Worm (Caenorhabditis elegans) whole organism, L3 larva: Measurements from ENCODE around the gene idpp-9.

Experiments
- ZK546.5 ChIP-seq: sonication (generic microtip); optimal IDR thresholded peaks from 2 replicates; lab custom pipeline; 2017; ENCODE audit warnings: missing biosample characterization, missing genetic modification characterization
- ama-1 ChIP-seq: fragments of 150-350 bp; optimal IDR thresholded peaks from 2 replicates; lab custom pipeline; 2018
- ceh-82 ChIP-seq: fragments of 150-350 bp; optimal IDR thresholded peaks from 2 replicates; lab custom pipeline; 2014; ENCODE audit warnings: missing biosample characterization, missing genetic modification characterization
- daf-12 ChIP-seq: fragments of 150-350 bp; optimal IDR thresholded peaks from 2 replicates; lab custom pipeline; 2014; ENCODE audit warnings: missing biosample characterization, missing genetic modification reagents, missing genetic modification characterization
- eor-1 ChIP-seq, 2 experiments: fragments of 150-350 bp; optimal IDR thresholded peaks; 2 replicates each; lab custom pipeline; 2014 to 2018; ENCODE audit warnings: missing biosample characterization in 2 of 2, missing genetic modification characterization in 2 of 2
- fkh-10 ChIP-seq: sonication (generic microtip); optimal IDR thresholded peaks from 2 replicates; lab custom pipeline; 2017; ENCODE audit warnings: missing biosample characterization, missing genetic modification reagents, missing genetic modification characterization
- fkh-2 ChIP-seq: fragments of 150-350 bp; optimal IDR thresholded peaks from 2 replicates; lab custom pipeline; 2014; ENCODE audit warnings: missing biosample characterization, missing genetic modification reagents, missing genetic modification characterization
- hmg-11 ChIP-seq: sonication (generic microtip); optimal IDR thresholded peaks from 2 replicates; lab custom pipeline; 2016; ENCODE audit warnings: missing genetic modification characterization, missing compliant biosample characterization
- nfya-1 ChIP-seq: sonication (generic microtip); optimal IDR thresholded peaks from 2 replicates; lab custom pipeline; 2017; ENCODE audit warnings: missing genetic modification characterization, mild to moderate bottlenecking, missing compliant biosample characterization, antibody characterized with exemption, moderate library complexity; ENCODE audit not compliant: insufficient read depth
- nhr-11 ChIP-seq: fragments of 150-350 bp; optimal IDR thresholded peaks from 2 replicates; lab custom pipeline; 2014; ENCODE audit warnings: missing biosample characterization, missing genetic modification characterization
- nhr-12 ChIP-seq: fragments of 150-350 bp; optimal IDR thresholded peaks from 2 replicates; lab custom pipeline; 2014; ENCODE audit warnings: missing biosample characterization, missing genetic modification characterization
- nhr-25 ChIP-seq: sonication (generic microtip); optimal IDR thresholded peaks from 2 replicates; lab custom pipeline; 2017; ENCODE audit warnings: missing biosample characterization, missing genetic modification characterization
- nhr-28 ChIP-seq: fragments of 150-350 bp; optimal IDR thresholded peaks from 2 replicates; lab custom pipeline; 2014; ENCODE audit warnings: missing biosample characterization, missing genetic modification characterization
- nhr-67 ChIP-seq: fragments of 150-350 bp; optimal IDR thresholded peaks from 2 replicates; lab custom pipeline; 2014; ENCODE audit warnings: missing biosample characterization, missing genetic modification characterization
- nhr-76 ChIP-seq: fragments of 150-350 bp; sonication (generic microtip); optimal IDR thresholded peaks from 5 replicates; lab custom pipeline; 2014; ENCODE audit warnings: missing biosample characterization, missing genetic modification characterization
- nhr-77 ChIP-seq: fragments of 150-350 bp; optimal IDR thresholded peaks from 2 replicates; lab custom pipeline; 2014; ENCODE audit warnings: missing biosample characterization, missing genetic modification characterization
- pha-4 ChIP-seq: fragments of 150-350 bp; optimal IDR thresholded peaks from 2 replicates; lab custom pipeline; 2014; ENCODE audit warnings: missing biosample characterization, missing genetic modification reagents, missing genetic modification characterization
- pqm-1 ChIP-seq: fragments of 150-350 bp; optimal IDR thresholded peaks from 2 replicates; lab custom pipeline; 2017; ENCODE audit warnings: missing biosample characterization, missing genetic modification characterization, inconsistent platforms
- sea-2 ChIP-seq: fragments of 150-350 bp; sonication (generic microtip); optimal IDR thresholded peaks from 4 replicates; lab custom pipeline; 2014; ENCODE audit warnings: missing biosample characterization, missing genetic modification reagents, missing genetic modification characterization
- skn-1 ChIP-seq: fragments of 150-350 bp; optimal IDR thresholded peaks from 2 replicates; lab custom pipeline; 2014; ENCODE audit warnings: missing biosample characterization, missing genetic modification characterization
- snpc-4 ChIP-seq: fragments of 150-350 bp; optimal IDR thresholded peaks from 2 replicates; lab custom pipeline; 2014; ENCODE audit warnings: missing biosample characterization, missing genetic modification characterization
- tbx-2 ChIP-seq: sonication (generic microtip); optimal IDR thresholded peaks from 2 replicates; lab custom pipeline; 2016; ENCODE audit warnings: mild to moderate bottlenecking, missing genetic modification characterization, missing compliant biosample characterization
- unc-39 ChIP-seq: sonication (generic microtip); optimal IDR thresholded peaks from 4 replicates; lab custom pipeline; 2017; ENCODE audit warnings: missing biosample characterization, missing genetic modification characterization
- zag-1 ChIP-seq: fragments of 150-350 bp; optimal IDR thresholded peaks from 2 replicates; lab custom pipeline; 2014; ENCODE audit warnings: missing biosample characterization, missing genetic modification characterization
- ztf-11 ChIP-seq: fragments of 150-350 bp; optimal IDR thresholded peaks from 2 replicates; lab custom pipeline; 2014; ENCODE audit warnings: missing biosample characterization, missing genetic modification characterization

Gene idpp-9

DNA sequence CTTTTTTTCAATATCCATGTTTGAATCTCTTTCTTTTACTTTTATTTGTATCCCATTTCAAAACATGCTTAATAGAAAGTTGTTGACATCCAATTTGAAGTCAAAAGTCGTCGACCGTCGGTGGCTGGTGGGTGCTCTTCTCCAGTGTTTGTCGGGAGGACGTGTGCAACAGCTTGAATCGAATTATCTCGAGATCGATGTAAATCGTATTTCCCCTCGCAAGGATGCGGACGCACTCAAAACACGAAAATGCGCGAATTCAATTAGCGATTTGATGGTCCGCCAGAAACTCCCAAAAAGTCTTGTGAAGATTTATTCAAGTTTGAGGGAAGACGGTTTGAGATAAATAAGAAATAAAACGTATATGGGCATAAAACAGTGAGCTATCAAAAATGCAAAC, 39.9 kb downstream of the idpp-9 start:
- TF ChIP-seq hmg-11 (tag; lab: Kevin White, UChicago), result no peak
- TF ChIP-seq snpc-4 (tag; lab: Kevin White, UChicago), result no peak
- TF ChIP-seq daf-12 (tag; lab: Kevin White, UChicago), result no peak
- TF ChIP-seq fkh-10 (GFP tag; lab: Kevin White, UChicago), result peak; percentile 15
- no peak for TF ChIP-seq tbx-2 (tag; lab: Kevin White, UChicago)
- no peak for TF ChIP-seq nhr-67

ce11 chrX:3873445-3873844, 42.2 kb downstream of the idpp-9 start, which contains the start of gene lim-4:
TSS of gene lim-4 (minus strand) at chrX:3873545.
- peak; percentile 67 for TF ChIP-seq nfya-1
- TF ChIP-seq fkh-2 (tag; lab: Kevin White, UChicago), result no peak

ce11 chrX:3871578-3872234, 43.9 kb downstream of the idpp-9 start:
- TF ChIP-seq fkh-10 (GFP tag; lab: Kevin White, UChicago) (peak; percentile 51), eor-1 (tag; optimal IDR thresholded peaks at IDR 0.05; lab: Kevin White, UChicago) (no peak)

ce11 chrX:3867760-3868159, 47.9 kb downstream of the idpp-9 start:
- no peak for TF ChIP-seq snpc-4 (tag; lab: Kevin White, UChicago)
- TF ChIP-seq nhr-25, result peak; percentile 92
- TF ChIP-seq nhr-11 (tag; lab: Kevin White, UChicago), result no peak
- no peak for TF ChIP-seq ZK546.5 (tag; lab: Kevin White, UChicago)
- no peak for TF ChIP-seq tbx-2 (tag; lab: Kevin White, UChicago)
- no peak for TF ChIP-seq hmg-11 (tag; lab: Kevin White, UChicago)
- no peak for TF ChIP-seq ama-1 (lab: Kevin White, UChicago)
- TF ChIP-seq nhr-67, result no peak

- TF ChIP-seq sea-2 (GFP tag; lab: Kevin White, UChicago), result no peak
- TF ChIP-seq hmg-11 (tag; lab: Kevin White, UChicago), result no peak
- no peak for TF ChIP-seq pha-4 (tag; lab: Kevin White, UChicago)
- no peak for TF ChIP-seq zag-1 (tag; lab: Kevin White, UChicago)
- no peak for TF ChIP-seq ceh-82 (tag; lab: Kevin White, UChicago)
- TF ChIP-seq nhr-11 (tag; lab: Kevin White, UChicago), result no peak
- TF ChIP-seq nhr-76, result no peak
- no peak for TF ChIP-seq pqm-1 (tag; lab: Kevin White, UChicago)
- TF ChIP-seq unc-39 (tag; lab: Kevin White, UChicago), result no peak
- no peak for TF ChIP-seq nhr-28 (tag; lab: Kevin White, UChicago)
- no peak for TF ChIP-seq eor-1 (tag; optimal IDR thresholded peaks at IDR 0.05; lab: Kevin White, UChicago)
- no peak for TF ChIP-seq fkh-10 (GFP tag; lab: Kevin White, UChicago)
- no peak for TF ChIP-seq nhr-77
- no peak for TF ChIP-seq ztf-11
- no peak for TF ChIP-seq tbx-2 (tag; lab: Kevin White, UChicago)
- TF ChIP-seq skn-1 (tag; lab: Kevin White, UChicago), result no peak
- no peak for TF ChIP-seq fkh-2 (tag; lab: Kevin White, UChicago)
- no peak for TF ChIP-seq nhr-12 (tag; lab: Kevin White, UChicago)
Observed at ce11 chrX:3866197-3866596, 49.5 kb downstream of the idpp-9 start.
